Worm (Caenorhabditis elegans): ENCODE measurements around the gene srj-10.

- TF ChIP-seq snpc-4 (tag; optimal IDR thresholded peaks at IDR 0.05) (no peak), aly-2 (tag; optimal IDR thresholded peaks at IDR 0.05) (no peak), unc-55 (GFP tag; optimal IDR thresholded peaks at IDR 0.05) (no peak)
Measured at ce11 chrV:16118601-16119000, 44.8 kb upstream of the srj-10 start, which contains the start of gene str-103.

All from whole organism, L2 larva.